Worm (Caenorhabditis elegans) whole organism, L4 larva: Measurements from ENCODE around the gene prmt-6.

Source experiments
- ama-1 ChIP-seq: fragments of 150-350 bp; optimal IDR thresholded peaks from 2 replicates; lab custom pipeline; 2014; ENCODE audit warnings: inconsistent platforms, mixed read lengths
- hmg-1.1 ChIP-seq: fragments of 200-800 bp; sonication (Bioruptor generic); IDR thresholded peaks from 2 replicates; pipeline ENCODE4 v1.3.6; 2022; ENCODE audit warnings: missing genetic modification reagents, missing genetic modification characterization, missing compliant biosample characterization
- unc-62 ChIP-seq, 3 experiments: fragments of 150-350 bp in 1 of 3; sonication (generic microtip); optimal IDR thresholded peaks in 2 of 3; peaks in 1 of 3; 1 replicate in 1 of 3; 2 replicates in 2 of 3; lab custom pipeline; 2014 to 2017; ENCODE audit warnings: missing biosample characterization in 3 of 3, missing genetic modification characterization in 3 of 3, missing genetic modification reagents in 3 of 3, missing genotype in 1 of 3

DNA sequence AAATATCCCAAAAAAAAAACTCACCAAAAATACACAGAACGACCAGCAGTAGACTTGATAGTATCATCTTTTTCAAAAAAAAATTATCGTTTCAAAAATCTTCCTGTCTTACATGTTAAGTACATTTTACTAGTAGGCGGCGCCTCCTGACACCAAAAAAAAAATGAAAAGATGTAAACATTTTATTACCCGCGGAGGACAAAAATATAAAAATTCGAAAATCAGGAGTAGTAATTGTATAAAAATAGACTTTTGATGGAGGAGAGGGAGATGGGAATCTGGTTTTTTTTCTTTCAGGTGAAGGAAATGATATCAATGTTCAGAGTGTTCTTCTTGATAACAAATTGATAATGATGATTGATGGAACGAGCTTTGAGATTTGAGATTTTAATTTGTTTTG is 28.0 kb upstream of the prmt-6 start, which contains the start of gene C23H5.15:
- TF ChIP-seq unc-62 (GFP tag; optimal IDR thresholded peaks at IDR 0.05 in 1 of 2; lab: Kevin White, UChicago): no peak
- TF ChIP-seq unc-62 (tag; optimal IDR thresholded peaks at IDR 0.05; lab: Kevin White, UChicago): no peak
- TF ChIP-seq hmg-1.1 (GFP tag; lab: Robert Waterston, UW): no peak
- TF ChIP-seq ama-1 (lab: Kevin White, UChicago): no peak
